Worm (Caenorhabditis elegans) whole organism, L4 larva: ENCODE measurements around the gene Y46H3D.8.

ENCODE experiments used
- ama-1 ChIP-seq: fragments of 150-350 bp; optimal IDR thresholded peaks from 2 replicates; lab custom pipeline; 2014; ENCODE audit warnings: inconsistent platforms, mixed read lengths
- dmd-8 ChIP-seq: fragments of 200-800 bp; sonication (Bioruptor generic); IDR thresholded peaks from 2 replicates; pipeline ENCODE4 v1.3.6; 2022; ENCODE audit warnings: missing genetic modification characterization, missing compliant biosample characterization
- egl-43 ChIP-seq: fragments of 200-800 bp; sonication (Bioruptor generic); IDR thresholded peaks from 2 replicates; pipeline ENCODE4 v1.3.6; 2022; ENCODE audit warnings: missing genetic modification reagents, missing genetic modification characterization, missing compliant biosample characterization
- mdl-1 ChIP-seq, 2 experiments: fragments of 150-350 bp in 1 of 2; sonication (generic microtip) in 1 of 2; optimal IDR thresholded peaks; 2 replicates each; lab custom pipeline; 2014 to 2017; ENCODE audit warnings: missing biosample characterization in 2 of 2, missing genetic modification characterization in 2 of 2
- nhr-76 ChIP-seq: fragments of 150-350 bp; optimal IDR thresholded peaks from 2 replicates; lab custom pipeline; 2014; ENCODE audit warnings: missing biosample characterization, missing genetic modification characterization
- pqm-1 ChIP-seq: sonication (generic microtip); optimal IDR thresholded peaks from 2 replicates; lab custom pipeline; 2017; ENCODE audit warnings: missing biosample characterization, missing genetic modification characterization
- rbr-2 ChIP-seq: sonication (generic microtip); optimal IDR thresholded peaks from 2 replicates; lab custom pipeline; 2016; ENCODE audit warnings: missing genotype, missing genetic modification characterization, missing compliant biosample characterization
- zip-11 ChIP-seq: fragments of 200-800 bp; sonication (Bioruptor generic); IDR thresholded peaks from 2 replicates; pipeline ENCODE4 v1.3.6; 2022; ENCODE audit warnings: missing genetic modification characterization, missing compliant biosample characterization

DNA sequence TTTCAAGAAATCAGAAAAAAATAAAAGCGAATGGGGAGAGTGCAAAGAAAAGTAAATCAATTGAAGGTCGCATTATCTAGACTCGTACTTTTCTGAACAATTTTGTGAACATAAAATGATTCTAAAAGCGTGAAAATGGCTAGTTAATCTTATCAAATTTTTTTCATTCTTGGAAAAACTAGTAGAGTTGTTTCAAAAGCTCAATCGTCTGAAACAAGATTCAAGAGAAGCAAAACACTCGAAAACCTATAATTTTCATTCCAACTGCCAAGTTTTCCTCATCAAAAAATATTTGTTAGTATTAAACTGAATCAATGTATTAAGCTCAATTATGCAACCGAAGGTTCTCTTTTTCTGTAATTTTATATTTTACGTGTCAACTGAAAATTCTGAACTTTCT is 17.0 kb upstream of the Y46H3D.8 start, which contains the start of gene irld-45:
- TF ChIP-seq egl-43 (no peak), zip-11 (GFP tag; lab: Robert Waterston, UW) (no peak), ama-1 (lab: Kevin White, UChicago) (no peak), dmd-8 (GFP tag; lab: Robert Waterston, UW) (no peak), mdl-1 (tag; optimal IDR thresholded peaks at IDR 0.05; lab: Kevin White, UChicago) (no peak), nhr-76 (tag; lab: Kevin White, UChicago) (no peak), rbr-2 (tag; lab: Kevin White, UChicago) (no peak), pqm-1 (tag; lab: Kevin White, UChicago) (no peak)
